Worm (Caenorhabditis elegans) whole organism, L1 larva: ENCODE results near the gene clp-9.

Experiments
- C34B4.2 ChIP-seq: sonication (generic microtip); optimal IDR thresholded peaks from 2 replicates; lab custom pipeline; 2017; ENCODE audit warnings: mild to moderate bottlenecking, missing genetic modification characterization, missing compliant biosample characterization
- aly-2 ChIP-seq: fragments of 150-350 bp; optimal IDR thresholded peaks from 2 replicates; lab custom pipeline; 2014; ENCODE audit warnings: missing biosample characterization, missing genetic modification characterization
- ceh-88 ChIP-seq: fragments of 200-800 bp; sonication (Bioruptor generic); IDR thresholded peaks from 2 replicates; pipeline ENCODE4 v1.3.6; 2022; ENCODE audit warnings: missing genetic modification characterization, missing compliant biosample characterization
- dpl-1 ChIP-seq, 3 experiments: fragments of 150-350 bp in 2 of 3; sonication (generic microtip) in 1 of 3; optimal IDR thresholded peaks; 2 replicates each; lab custom pipeline; 2014 to 2017; ENCODE audit warnings: missing biosample characterization in 3 of 3, missing genetic modification characterization in 3 of 3, missing genetic modification reagents in 3 of 3
- elt-2 ChIP-seq: sonication (generic microtip); optimal IDR thresholded peaks from 2 replicates; lab custom pipeline; 2016; ENCODE audit warnings: missing genetic modification characterization, mild to moderate bottlenecking, inconsistent platforms, missing compliant biosample characterization, missing genetic modification reagents
- fkh-10 ChIP-seq: sonication (generic microtip); optimal IDR thresholded peaks from 2 replicates; lab custom pipeline; 2017; ENCODE audit warnings: missing biosample characterization, missing genetic modification reagents, missing genetic modification characterization
- nhr-47 ChIP-seq: sonication (generic microtip); optimal IDR thresholded peaks from 2 replicates; lab custom pipeline; 2016; ENCODE audit warnings: mild to moderate bottlenecking, missing genetic modification characterization, moderate library complexity, missing compliant biosample characterization
- snpc-4 ChIP-seq: fragments of 150-350 bp; optimal IDR thresholded peaks from 2 replicates; lab custom pipeline; 2014; ENCODE audit warnings: missing biosample characterization, missing genetic modification characterization
- tbx-2 ChIP-seq: sonication (generic microtip); optimal IDR thresholded peaks from 2 replicates; lab custom pipeline; 2016; ENCODE audit warnings: missing genetic modification characterization, missing compliant biosample characterization
- unc-130 ChIP-seq: fragments of 150-350 bp; optimal IDR thresholded peaks from 2 replicates; lab custom pipeline; 2017; ENCODE audit warnings: missing biosample characterization, missing genetic modification characterization, inconsistent platforms

DNA sequence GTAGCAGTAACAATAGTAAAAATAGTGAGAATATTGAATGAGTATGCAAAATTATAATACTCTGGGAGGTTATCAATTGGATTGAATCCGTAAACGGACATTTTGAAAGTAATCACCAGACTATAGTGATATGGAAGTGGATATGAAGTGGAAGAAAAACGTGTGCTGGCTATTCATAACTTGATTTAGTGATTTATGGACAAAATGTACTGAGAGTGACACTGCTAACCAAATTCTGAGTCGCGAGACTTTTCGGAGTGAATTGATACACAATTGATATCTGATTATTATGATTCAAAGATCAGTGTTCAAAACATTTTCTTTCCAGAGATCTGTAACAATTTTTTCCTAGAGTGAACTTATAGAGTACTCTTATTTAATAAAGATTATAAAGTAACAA is 49.8 kb downstream of the clp-9 start, which contains the start of gene sru-38:
- no peak for TF ChIP-seq unc-130 (tag; lab: Kevin White, UChicago)
- TF ChIP-seq nhr-47 (tag; lab: Kevin White, UChicago), result no peak
- TF ChIP-seq tbx-2 (tag; lab: Kevin White, UChicago), result no peak
- TF ChIP-seq ceh-88 (GFP tag; lab: Robert Waterston, UW), result no peak
- no peak for TF ChIP-seq aly-2 (tag; lab: Kevin White, UChicago)
- TF ChIP-seq fkh-10, result no peak
- TF ChIP-seq dpl-1 (GFP tag; optimal IDR thresholded peaks at IDR 0.05; lab: Kevin White, UChicago), result no peak
- no peak for TF ChIP-seq C34B4.2 (tag; lab: Kevin White, UChicago)
- no peak for TF ChIP-seq elt-2 (tag; lab: Kevin White, UChicago)
- TF ChIP-seq snpc-4 (tag; lab: Kevin White, UChicago), result no peak
